Worm (Caenorhabditis elegans) whole organism, L2 larva: ENCODE data around the gene ceh-33.

Experiments used
- C34F6.9 ChIP-seq: fragments of 150-350 bp; optimal IDR thresholded peaks from 2 replicates; lab custom pipeline; 2014; ENCODE audit warnings: missing biosample characterization, missing genetic modification characterization
- F13H6.1 ChIP-seq: sonication (generic microtip); optimal IDR thresholded peaks from 2 replicates; lab custom pipeline; 2016; ENCODE audit warnings: missing genetic modification characterization, missing compliant biosample characterization
- R02D3.7 ChIP-seq: fragments of 150-350 bp; optimal IDR thresholded peaks from 2 replicates; lab custom pipeline; 2014; ENCODE audit warnings: missing biosample characterization, missing genetic modification characterization
- Y55F3AM.14 ChIP-seq: fragments of 200-800 bp; sonication (Bioruptor generic); optimal IDR thresholded peaks from 2 replicates; lab custom pipeline; 2018; ENCODE audit warnings: mild to moderate bottlenecking, missing genetic modification characterization, missing compliant biosample characterization
- ZK546.5 ChIP-seq: sonication (generic microtip); optimal IDR thresholded peaks from 2 replicates; lab custom pipeline; 2017; ENCODE audit warnings: missing biosample characterization, missing genetic modification characterization
- alr-1 ChIP-seq: fragments of 150-350 bp; optimal IDR thresholded peaks from 2 replicates; lab custom pipeline; 2014; ENCODE audit warnings: missing biosample characterization, missing genetic modification characterization
- blmp-1 ChIP-seq: sonication (generic microtip); optimal IDR thresholded peaks from 2 replicates; lab custom pipeline; 2017; ENCODE audit warnings: missing genetic modification characterization, mild to moderate bottlenecking, missing compliant biosample characterization, antibody characterized with exemption, moderate library complexity; ENCODE audit not compliant: insufficient read depth
- ceh-16 ChIP-seq: fragments of 150-350 bp; optimal IDR thresholded peaks from 2 replicates; lab custom pipeline; 2014; ENCODE audit warnings: missing biosample characterization, missing genetic modification characterization
- crh-2 ChIP-seq: sonication (generic microtip); optimal IDR thresholded peaks from 2 replicates; lab custom pipeline; 2017; ENCODE audit warnings: missing biosample characterization, missing genetic modification characterization
- egl-27 ChIP-seq: sonication (generic microtip); optimal IDR thresholded peaks from 3 replicates; lab custom pipeline; 2017; ENCODE audit warnings: missing biosample characterization, missing genetic modification reagents, missing genetic modification characterization
- elt-1 ChIP-seq: fragments of 150-350 bp; optimal IDR thresholded peaks from 2 replicates; lab custom pipeline; 2014; ENCODE audit warnings: missing biosample characterization, missing genetic modification characterization
- lin-11 ChIP-seq: fragments of 150-350 bp; sonication (generic microtip); optimal IDR thresholded peaks from 2 replicates; lab custom pipeline; 2014; ENCODE audit warnings: missing biosample characterization, missing genetic modification characterization, inconsistent platforms, mixed read lengths
- lin-13 ChIP-seq: fragments of 150-350 bp; optimal IDR thresholded peaks from 2 replicates; lab custom pipeline; 2014; ENCODE audit warnings: missing biosample characterization, missing genetic modification reagents, missing genetic modification characterization
- lsy-2 ChIP-seq, 2 experiments: fragments of 150-350 bp in 1 of 2; sonication (generic microtip) in 1 of 2; optimal IDR thresholded peaks; 2 replicates each; lab custom pipeline; 2014 to 2017; ENCODE audit warnings: missing biosample characterization in 2 of 2, missing genetic modification characterization in 2 of 2
- mab-5 ChIP-seq: fragments of 150-350 bp; optimal IDR thresholded peaks from 2 replicates; lab custom pipeline; 2014; ENCODE audit warnings: missing biosample characterization, missing genetic modification characterization
- mdl-1 ChIP-seq, 2 experiments: fragments of 150-350 bp in 1 of 2; sonication (generic microtip) in 1 of 2; optimal IDR thresholded peaks; 2 replicates each; lab custom pipeline; 2017; ENCODE audit warnings: missing biosample characterization in 2 of 2, missing genetic modification characterization in 2 of 2
- nhr-10 ChIP-seq: sonication (generic microtip); optimal IDR thresholded peaks from 2 replicates; lab custom pipeline; 2017; ENCODE audit warnings: missing biosample characterization, missing genetic modification characterization
- nhr-11 ChIP-seq: fragments of 150-350 bp; optimal IDR thresholded peaks from 2 replicates; lab custom pipeline; 2014; ENCODE audit warnings: missing biosample characterization, missing genetic modification characterization
- nhr-12 ChIP-seq: fragments of 150-350 bp; optimal IDR thresholded peaks from 2 replicates; lab custom pipeline; 2014; ENCODE audit warnings: missing biosample characterization, missing genetic modification characterization
- nhr-129 ChIP-seq: fragments of 150-350 bp; optimal IDR thresholded peaks from 2 replicates; lab custom pipeline; 2014; ENCODE audit warnings: missing biosample characterization, missing genetic modification characterization
- nhr-237 ChIP-seq: fragments of 150-350 bp; optimal IDR thresholded peaks from 2 replicates; lab custom pipeline; 2014; ENCODE audit warnings: missing biosample characterization, missing genetic modification characterization
- nhr-25 ChIP-seq: fragments of 150-350 bp; sonication (generic microtip); optimal IDR thresholded peaks from 3 replicates; lab custom pipeline; 2014; ENCODE audit warnings: missing biosample characterization, missing genetic modification characterization
- nhr-6 ChIP-seq: fragments of 150-350 bp; optimal IDR thresholded peaks from 2 replicates; lab custom pipeline; 2014; ENCODE audit warnings: missing biosample characterization, missing genetic modification characterization
- nhr-77 ChIP-seq: fragments of 150-350 bp; optimal IDR thresholded peaks from 2 replicates; lab custom pipeline; 2014; ENCODE audit warnings: missing biosample characterization, missing genetic modification characterization
- peb-1 ChIP-seq: fragments of 150-350 bp; optimal IDR thresholded peaks from 2 replicates; lab custom pipeline; 2014; ENCODE audit warnings: missing biosample characterization, missing genetic modification characterization
- sma-3 ChIP-seq: sonication (generic microtip); optimal IDR thresholded peaks from 2 replicates; lab custom pipeline; 2016; ENCODE audit warnings: missing genetic modification reagents, missing genetic modification characterization, missing compliant biosample characterization
- sma-9 ChIP-seq, 2 experiments: fragments of 150-350 bp in 1 of 2; sonication (generic microtip) in 1 of 2; optimal IDR thresholded peaks; 2 replicates each; lab custom pipeline; 2014 to 2016; ENCODE audit warnings: missing genetic modification characterization in 2 of 2, mild to moderate bottlenecking in 1 of 2, missing biosample characterization in 1 of 2, missing compliant biosample characterization in 1 of 2, missing genetic modification reagents in 1 of 2, moderate library complexity in 1 of 2
- snpc-4 ChIP-seq: fragments of 150-350 bp; optimal IDR thresholded peaks from 2 replicates; lab custom pipeline; 2014; ENCODE audit warnings: missing biosample characterization, missing genetic modification characterization
- unc-39 ChIP-seq: fragments of 150-350 bp; optimal IDR thresholded peaks from 2 replicates; lab custom pipeline; 2014; ENCODE audit warnings: missing biosample characterization, missing genetic modification characterization
- unc-55 ChIP-seq: fragments of 150-350 bp; sonication (generic microtip); optimal IDR thresholded peaks from 3 replicates; lab custom pipeline; 2014; ENCODE audit warnings: missing biosample characterization, missing genetic modification reagents, missing genetic modification characterization
- ztf-1 ChIP-seq: fragments of 200-800 bp; sonication (Bioruptor generic); conservative IDR thresholded peaks from 2 replicates; pipeline ENCODE4 v1.3.6; 2022; ENCODE audit warnings: missing genetic modification characterization, missing compliant biosample characterization
- ztf-11 ChIP-seq: sonication (generic microtip); optimal IDR thresholded peaks from 2 replicates; lab custom pipeline; 2017; ENCODE audit warnings: missing biosample characterization, missing genetic modification characterization
- ztf-4 ChIP-seq: fragments of 150-350 bp; optimal IDR thresholded peaks from 2 replicates; lab custom pipeline; 2014; ENCODE audit warnings: missing biosample characterization, missing genetic modification characterization

Gene ceh-33

ce11 chrV:5322815-5323214 lies 1.7 kb downstream of the ceh-33 start:
- TF ChIP-seq crh-2 (tag; lab: Kevin White, UChicago) (no peak), elt-1 (tag; lab: Kevin White, UChicago) (no peak), mab-5 (no peak), mdl-1 (tag; optimal IDR thresholded peaks at IDR 0.05; lab: Kevin White, UChicago) (no peak), snpc-4 (tag; lab: Kevin White, UChicago) (no peak), sma-3 (no peak), lsy-2 (tag; optimal IDR thresholded peaks at IDR 0.05; lab: Kevin White, UChicago) (peak in 1 of 2 experiments; percentile 18), blmp-1 (tag; lab: Kevin White, UChicago) (no peak), ZK546.5 (tag; lab: Kevin White, UChicago) (no peak), F13H6.1 (tag; lab: Kevin White, UChicago) (peak; percentile 35), ztf-1 (GFP tag; lab: Robert Waterston, UW) (no peak), nhr-77 (no peak), ztf-4 (tag; lab: Kevin White, UChicago) (no peak), lin-11 (tag; lab: Kevin White, UChicago) (no peak)
- TF ChIP-seq, all 48 proteins: peak for 2

- TF ChIP-seq elt-1 (tag; lab: Kevin White, UChicago), result no peak
- no peak for TF ChIP-seq F13H6.1 (tag; lab: Kevin White, UChicago)
- no peak for TF ChIP-seq ceh-16
- no peak for TF ChIP-seq ztf-4 (tag; lab: Kevin White, UChicago)
- no peak for TF ChIP-seq egl-27 (tag; lab: Kevin White, UChicago)
- no peak for TF ChIP-seq sma-9 (GFP tag; optimal IDR thresholded peaks at IDR 0.05; lab: Kevin White, UChicago)
- no peak for TF ChIP-seq sma-9 (tag; optimal IDR thresholded peaks at IDR 0.05; lab: Kevin White, UChicago)
Observed at ce11 chrV:5319477-5319876, 5.0 kb downstream of the ceh-33 start, which contains the start of gene ceh-34. ceh-34 (minus strand) TSS chrV:5319577.

- no peak for TF ChIP-seq egl-27 (tag; lab: Kevin White, UChicago)
- no peak for TF ChIP-seq nhr-25 (tag; lab: Kevin White, UChicago)
- no peak for TF ChIP-seq ztf-4 (tag; lab: Kevin White, UChicago)
- no peak for TF ChIP-seq R02D3.7
- no peak for TF ChIP-seq crh-2 (tag; lab: Kevin White, UChicago)
- TF ChIP-seq blmp-1 (tag; lab: Kevin White, UChicago), result no peak
- no peak for TF ChIP-seq peb-1 (tag; lab: Kevin White, UChicago)
- no peak for TF ChIP-seq alr-1
- no peak for TF ChIP-seq nhr-237 (tag; lab: Kevin White, UChicago)
- TF ChIP-seq unc-55, result no peak
- no peak for TF ChIP-seq sma-3
- no peak for TF ChIP-seq F13H6.1 (tag; lab: Kevin White, UChicago)
- TF ChIP-seq unc-39 (tag; lab: Kevin White, UChicago), result no peak
- TF ChIP-seq Y55F3AM.14 (GFP tag; lab: Kevin White, UChicago), result no peak
- no peak for TF ChIP-seq nhr-129 (tag; lab: Kevin White, UChicago)
- TF ChIP-seq nhr-6, result no peak
Observed at ce11 chrV:5318349-5318748, 6.1 kb downstream of the ceh-33 start.

DNA sequence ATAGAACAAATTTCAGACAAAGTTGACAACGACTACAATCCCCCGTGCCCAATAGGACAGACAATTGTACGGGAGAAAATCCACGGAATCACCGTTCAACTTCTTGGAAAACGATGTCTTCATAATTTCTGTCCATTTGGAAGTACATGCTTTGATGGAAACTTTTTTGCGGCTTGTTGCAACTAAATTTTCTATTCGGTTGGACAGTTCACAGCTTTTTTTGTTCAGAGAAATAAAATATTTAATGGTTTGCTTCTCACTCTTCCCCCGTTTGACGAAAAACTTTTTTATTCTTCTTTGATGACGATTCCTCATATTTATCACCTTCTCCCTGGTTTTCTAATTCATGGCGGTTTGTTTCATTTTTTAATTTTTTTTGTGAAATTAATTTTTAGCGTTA lies 10.4 kb downstream of the ceh-33 start, which contains the start of gene C10G8.2:
TSS of gene C10G8.2 (plus strand) at position 301 of the 400 bp plus-strand sequence.
- TF ChIP-seq nhr-237 (tag; lab: Kevin White, UChicago) (no peak), ZK546.5 (tag; lab: Kevin White, UChicago) (no peak), sma-9 (GFP tag; optimal IDR thresholded peaks at IDR 0.05; lab: Kevin White, UChicago) (no peak), sma-9 (tag; optimal IDR thresholded peaks at IDR 0.05; lab: Kevin White, UChicago) (no peak), C34F6.9 (no peak), mdl-1 (tag; optimal IDR thresholded peaks at IDR 0.05; lab: Kevin White, UChicago) (no peak), nhr-11 (tag; lab: Kevin White, UChicago) (no peak), peb-1 (tag; lab: Kevin White, UChicago) (no peak), nhr-12 (tag; lab: Kevin White, UChicago) (no peak), egl-27 (tag; lab: Kevin White, UChicago) (no peak), nhr-10 (tag; lab: Kevin White, UChicago) (no peak), crh-2 (tag; lab: Kevin White, UChicago) (no peak), lin-13 (GFP tag; lab: Kevin White, UChicago) (no peak), ceh-16 (no peak), elt-1 (tag; lab: Kevin White, UChicago) (no peak), ztf-11 (no peak), nhr-25 (tag; lab: Kevin White, UChicago) (no peak), alr-1 (no peak), Y55F3AM.14 (GFP tag; lab: Kevin White, UChicago) (no peak), snpc-4 (tag; lab: Kevin White, UChicago) (no peak), ztf-4 (tag; lab: Kevin White, UChicago) (no peak)
